Worm (Caenorhabditis elegans) whole organism, late embryonic: ENCODE results near the gene K10D11.5.

ENCODE experiments used
- C08G9.2 ChIP-seq: sonication (generic microtip); optimal IDR thresholded peaks from 2 replicates; lab custom pipeline; 2016; ENCODE audit warnings: mild to moderate bottlenecking, missing genetic modification characterization, moderate library complexity, missing compliant biosample characterization
- C38D4.7 ChIP-seq: fragments of 200-800 bp; sonication (Bioruptor generic); optimal IDR thresholded peaks from 2 replicates; lab custom pipeline; 2018; ENCODE audit warnings: mild to moderate bottlenecking, missing genetic modification characterization, moderate library complexity, missing compliant biosample characterization
- K02D7.2 ChIP-seq: sonication (generic microtip); optimal IDR thresholded peaks from 2 replicates; lab custom pipeline; 2017; ENCODE audit warnings: mild to moderate bottlenecking, missing genetic modification characterization, missing compliant biosample characterization
- T23F11.4 ChIP-seq: fragments of 200-800 bp; sonication (Bioruptor generic); optimal IDR thresholded peaks from 2 replicates; lab custom pipeline; 2018; ENCODE audit warnings: mild to moderate bottlenecking, missing genetic modification characterization, missing compliant biosample characterization
- ceh-30 ChIP-seq: fragments of 150-350 bp; optimal IDR thresholded peaks from 2 replicates; lab custom pipeline; 2014; ENCODE audit warnings: missing biosample characterization, missing genetic modification characterization
- ceh-31 ChIP-seq: sonication (generic microtip); optimal IDR thresholded peaks from 2 replicates; lab custom pipeline; 2016; ENCODE audit warnings: missing genetic modification characterization, missing compliant biosample characterization
- ceh-48 ChIP-seq: sonication (generic microtip); optimal IDR thresholded peaks from 2 replicates; lab custom pipeline; 2016; ENCODE audit warnings: missing genetic modification characterization, inconsistent platforms, missing compliant biosample characterization
- ceh-9 ChIP-seq: sonication (generic microtip); optimal IDR thresholded peaks from 2 replicates; lab custom pipeline; 2016; ENCODE audit warnings: mild to moderate bottlenecking, missing genetic modification characterization, inconsistent platforms, missing compliant biosample characterization
- che-1 ChIP-seq: sonication (generic microtip); optimal IDR thresholded peaks from 2 replicates; lab custom pipeline; 2016; ENCODE audit warnings: mild to moderate bottlenecking, missing genetic modification characterization, missing compliant biosample characterization
- dve-1 ChIP-seq: sonication (generic microtip); optimal IDR thresholded peaks from 2 replicates; lab custom pipeline; 2017; ENCODE audit warnings: antibody characterized with exemption, mild to moderate bottlenecking, missing genetic modification characterization, missing compliant biosample characterization
- elt-4 ChIP-seq: sonication (generic microtip); optimal IDR thresholded peaks from 2 replicates; lab custom pipeline; 2016; ENCODE audit warnings: missing genetic modification characterization, missing compliant biosample characterization
- hlh-15 ChIP-seq: sonication (generic microtip); optimal IDR thresholded peaks from 2 replicates; lab custom pipeline; 2016; ENCODE audit warnings: missing genetic modification characterization, missing compliant biosample characterization
- lin-11 ChIP-seq: fragments of 200-800 bp; sonication (Bioruptor generic); optimal IDR thresholded peaks from 2 replicates; lab custom pipeline; 2018; ENCODE audit warnings: mild to moderate bottlenecking, missing genetic modification characterization, missing compliant biosample characterization
- odd-2 ChIP-seq: sonication (generic microtip); optimal IDR thresholded peaks from 2 replicates; lab custom pipeline; 2017; ENCODE audit warnings: antibody characterized with exemption, mild to moderate bottlenecking, missing genetic modification characterization, missing compliant biosample characterization
- ref-2 ChIP-seq: sonication (generic microtip); optimal IDR thresholded peaks from 2 replicates; lab custom pipeline; 2016; ENCODE audit warnings: missing genetic modification characterization, missing compliant biosample characterization
- rnt-1 ChIP-seq: sonication (generic microtip); optimal IDR thresholded peaks from 2 replicates; lab custom pipeline; 2016; ENCODE audit warnings: missing genetic modification characterization, missing compliant biosample characterization
- ttx-3 ChIP-seq: sonication (generic microtip); optimal IDR thresholded peaks from 2 replicates; lab custom pipeline; 2016; ENCODE audit warnings: missing genetic modification reagents, missing genetic modification characterization, missing compliant biosample characterization

Gene K10D11.5

ce11 chrIV:12946488-12946887, 45.2 kb downstream of the K10D11.5 start, which contains the start of gene F55G11.1:
Gene F55G11.1, minus strand, starts transcription at chrIV:12946588.
- no peak for TF ChIP-seq rnt-1 (tag; lab: Kevin White, UChicago)
- no peak for TF ChIP-seq dve-1 (tag; lab: Kevin White, UChicago)

ce11 chrIV:12942633-12943032, 49.0 kb downstream of the K10D11.5 start, which contains the start of gene dct-19:
Gene dct-19, plus strand, starts transcription at chrIV:12942933.
- no peak for TF ChIP-seq lin-11
- TF ChIP-seq C38D4.7, result no peak
- no peak for TF ChIP-seq ref-2 (tag; lab: Kevin White, UChicago)

ce11 chrIV:12941254-12941653, 50.4 kb downstream of the K10D11.5 start, which contains the start of gene dod-24:
Gene dod-24, minus strand, starts transcription at chrIV:12941354.
- TF ChIP-seq ceh-31 (no peak), ceh-48 (tag; lab: Kevin White, UChicago) (no peak), ceh-9 (tag; lab: Kevin White, UChicago) (no peak), C08G9.2 (tag; lab: Kevin White, UChicago) (no peak), odd-2 (tag; lab: Kevin White, UChicago) (no peak), elt-4 (tag; lab: Kevin White, UChicago) (no peak), hlh-15 (tag; lab: Kevin White, UChicago) (no peak), che-1 (tag; lab: Kevin White, UChicago) (no peak), ceh-30 (no peak), T23F11.4 (GFP tag; lab: Kevin White, UChicago) (no peak), K02D7.2 (no peak), ttx-3 (tag; lab: Kevin White, UChicago) (no peak)
- TF ChIP-seq, all 69 proteins: peak for 0
